Worm (Caenorhabditis elegans): ENCODE measurements around the gene E04F6.8.
A peak's percentile ranks its signal among the peaks of the same experiment; 100 is the strongest.

Gene E04F6.8

ce11 chrII:7211280-7211679 lies at the start of gene E04F6.8:
E04F6.8 (minus strand) TSS chrII:7211380.
- TF ChIP-seq F26F4.8 (GFP tag; conservative IDR thresholded peaks at IDR 0.05) (no peak), nhr-102 (tag; optimal IDR thresholded peaks at IDR 0.05) (no peak), pqm-1 (tag; optimal IDR thresholded peaks at IDR 0.05) (no peak), dpl-1 (GFP tag; optimal IDR thresholded peaks at IDR 0.05) (no peak), mxl-3 (GFP tag; optimal IDR thresholded peaks at IDR 0.05) (no peak), dmd-6 (GFP tag; IDR thresholded peaks at IDR 0.05) (no peak), Y48G9A.11 (GFP tag; IDR thresholded peaks at IDR 0.05) (no peak), nhr-11 (tag; optimal IDR thresholded peaks at IDR 0.05) (peak; percentile 8), daf-16 (GFP tag; optimal IDR thresholded peaks at IDR 0.05) (peak in 1 of 2 experiments; percentile 75), daf-16 (tag; optimal IDR thresholded peaks at IDR 0.05) (no peak), hlh-30 (tag; optimal IDR thresholded peaks at IDR 0.05; ENCODE audit: insufficient read depth) (peak; percentile 38)

ce11 chrII:7255614-7256162 lies 44.5 kb upstream of the E04F6.8 start, which contains the start of gene F32A5.8:
F32A5.8 (plus strand) TSS chrII:7256112.
- TF ChIP-seq nhr-77 (tag; optimal IDR thresholded peaks at IDR 0.05) (peak; percentile 54), mep-1 (tag; optimal IDR thresholded peaks at IDR 0.05) (peak; percentile 49), hlh-11 (tag; optimal IDR thresholded peaks at IDR 0.05) (peak; percentile 71), mes-2 (tag; optimal IDR thresholded peaks at IDR 0.05; ENCODE audit: poor library complexity, severe bottlenecking) (peak; percentile 56), daf-16 (GFP tag; optimal IDR thresholded peaks at IDR 0.05) (no peak), daf-16 (tag; optimal IDR thresholded peaks at IDR 0.05) (peak; percentile 88), pha-4 (GFP tag; IDR thresholded peaks at IDR 0.05) (no peak), pha-4 (tag; optimal IDR thresholded peaks at IDR 0.05) (peak; percentile 81), aha-1 (tag) (no peak), lsy-2 (tag; optimal IDR thresholded peaks at IDR 0.05) (peak in 1 of 2 experiments; percentile 51), dmd-8 (GFP tag; IDR thresholded peaks at IDR 0.05) (no peak), nhr-6 (tag; optimal IDR thresholded peaks at IDR 0.05) (peak; percentile 76), mdl-1 (tag; optimal IDR thresholded peaks at IDR 0.05) (peak in 1 of 2 experiments; percentile 17), nhr-102 (tag; optimal IDR thresholded peaks at IDR 0.05) (peak; percentile 51), ama-1 (optimal IDR thresholded peaks at IDR 0.05) (peak; percentile 45), F37D6.2 (tag; optimal IDR thresholded peaks at IDR 0.05) (no peak), spr-1 (tag; optimal IDR thresholded peaks at IDR 0.05) (no peak), nhr-48 (tag; optimal IDR thresholded peaks at IDR 0.05) (no peak), dve-1 (tag; optimal IDR thresholded peaks at IDR 0.05; ENCODE audit: insufficient read depth) (peak; percentile 84), cey-2 (tag; optimal IDR thresholded peaks at IDR 0.05; ENCODE audit: borderline replicate concordance, insufficient read depth) (no peak), zag-1 (tag; optimal IDR thresholded peaks at IDR 0.05) (no peak), ceh-28 (tag; optimal IDR thresholded peaks at IDR 0.05) (no peak), hif-1 (tag; optimal IDR thresholded peaks at IDR 0.05) (no peak), attf-4 (tag; optimal IDR thresholded peaks at IDR 0.05) (no peak), nhr-41 (GFP tag; IDR thresholded peaks at IDR 0.05) (no peak), pqm-1 (tag; optimal IDR thresholded peaks at IDR 0.05) (peak; percentile 69), daf-8 (GFP tag; IDR thresholded peaks at IDR 0.05) (no peak), hlh-30 (tag; optimal IDR thresholded peaks at IDR 0.05; ENCODE audit: insufficient read depth) (peak; percentile 0), nhr-28 (tag; optimal IDR thresholded peaks at IDR 0.05) (peak; percentile 84), ztf-7 (tag; optimal IDR thresholded peaks at IDR 0.05) (no peak), T20F7.1 (GFP tag; optimal IDR thresholded peaks at IDR 0.05) (peak; percentile 64), dmd-6 (GFP tag; IDR thresholded peaks at IDR 0.05) (peak; percentile 72), ces-1 (GFP tag; optimal IDR thresholded peaks at IDR 0.05) (no peak)

- TF ChIP-seq lsy-2 (tag; optimal IDR thresholded peaks at IDR 0.05) (peak in 1 of 2 experiments; percentile 25), Y48G9A.11 (GFP tag; IDR thresholded peaks at IDR 0.05) (peak; percentile 73; the same call in 1 of the 2 replicates), T20F7.1 (GFP tag; optimal IDR thresholded peaks at IDR 0.05) (peak; percentile 92), daf-16 (GFP tag; optimal IDR thresholded peaks at IDR 0.05) (no peak), daf-16 (tag; optimal IDR thresholded peaks at IDR 0.05) (peak; percentile 11), nhr-111 (GFP tag; optimal IDR thresholded peaks at IDR 0.05) (no peak)
These were observed 41.9 kb upstream of the E04F6.8 start, which contains the start of gene lsm-4 for ce11 chrII:7253073-7253472. lsm-4 (minus strand) TSS chrII:7253163.

All from whole organism, L4 larva.